Fruit fly (Drosophila melanogaster) whole organism, embryonic: ENCODE measurements around the gene RhoGAP19D.
A peak's percentile ranks its signal among the peaks of the same experiment; 100 is the strongest.

Source experiments
- Atf6 ChIP-seq: fragments of 200-800 bp; sonication (Bioruptor generic); IDR thresholded peaks from 2 replicates; pipeline ENCODE4 v1.3.6; 2022; ENCODE audit warnings: missing biosample characterization, missing genetic modification characterization
- Bteb2 ChIP-seq: fragments of 200-800 bp; sonication (Bioruptor generic); optimal IDR thresholded peaks from 2 replicates; lab custom pipeline; 2016; ENCODE audit warnings: missing biosample characterization, missing genetic modification characterization
- CG10147 ChIP-seq: fragments of 200-800 bp; sonication (Bioruptor generic); optimal IDR thresholded peaks from 2 replicates; lab custom pipeline; 2019; ENCODE audit warnings: missing biosample characterization, mild to moderate bottlenecking, missing genetic modification characterization, moderate library complexity
- CG10366 ChIP-seq: fragments of 200-800 bp; sonication (Bioruptor generic); IDR thresholded peaks from 2 replicates; pipeline ENCODE4 v1.3.6; 2022; ENCODE audit warnings: missing biosample characterization, missing genetic modification characterization
- CG10565 ChIP-seq: fragments of 200-800 bp; sonication (Bioruptor generic); optimal IDR thresholded peaks from 3 replicates; lab custom pipeline; 2016; ENCODE audit warnings: missing biosample characterization, mild to moderate bottlenecking, missing genetic modification characterization
- CG11504 ChIP-seq: fragments of 200-800 bp; sonication (Bioruptor generic); optimal IDR thresholded peaks from 3 replicates; lab custom pipeline; 2019; ENCODE audit warnings: missing biosample characterization, mild to moderate bottlenecking, missing genetic modification characterization, moderate library complexity
- CG11560 ChIP-seq: fragments of 200-800 bp; sonication (Bioruptor generic); IDR thresholded peaks from 3 replicates; pipeline ENCODE4 v1.3.6; 2022; ENCODE audit warnings: missing biosample characterization, missing genetic modification characterization
- CG13424 ChIP-seq: fragments of 200-800 bp; sonication (Bioruptor generic); optimal IDR thresholded peaks from 2 replicates; lab custom pipeline; 2019; ENCODE audit warnings: missing biosample characterization, mild to moderate bottlenecking, missing genetic modification characterization, moderate library complexity
- CG1602 ChIP-seq: fragments of 200-800 bp; sonication (Bioruptor generic); optimal IDR thresholded peaks from 3 replicates; lab custom pipeline; 2016; ENCODE audit warnings: missing biosample characterization, missing genetic modification characterization
- CG17361 ChIP-seq: fragments of 200-800 bp; sonication (Bioruptor generic); IDR thresholded peaks from 3 replicates; pipeline ENCODE4 v1.3.6; 2022; ENCODE audit warnings: missing biosample characterization, missing genetic modification characterization
- CG17385 ChIP-seq: fragments of 200-800 bp; sonication (Bioruptor generic); optimal IDR thresholded peaks from 3 replicates; lab custom pipeline; 2018; ENCODE audit warnings: missing biosample characterization, mild to moderate bottlenecking, missing genetic modification characterization
- CG18011 ChIP-seq: fragments of 200-800 bp; sonication (Bioruptor generic); optimal IDR thresholded peaks from 2 replicates; lab custom pipeline; 2017; ENCODE audit warnings: missing biosample characterization, missing genetic modification characterization, mild to moderate bottlenecking, moderate library complexity, missing genotype
- CG30431 ChIP-seq: fragments of 200-800 bp; sonication (Bioruptor generic); optimal IDR thresholded peaks from 2 replicates; lab custom pipeline; 2017; ENCODE audit warnings: missing biosample characterization, missing genetic modification characterization
- CG33557 ChIP-seq: fragments of 200-800 bp; sonication (Bioruptor generic); optimal IDR thresholded peaks from 2 replicates; lab custom pipeline; 2019; ENCODE audit warnings: missing biosample characterization, mild to moderate bottlenecking, missing genetic modification characterization, moderate library complexity
- CG34376 ChIP-seq: fragments of 200-800 bp; sonication (Bioruptor generic); optimal IDR thresholded peaks from 2 replicates; lab custom pipeline; 2018; ENCODE audit warnings: missing biosample characterization, mild to moderate bottlenecking, missing genetic modification characterization
- CG4707 ChIP-seq: fragments of 200-800 bp; sonication (Bioruptor generic); optimal IDR thresholded peaks from 2 replicates; lab custom pipeline; 2018; ENCODE audit warnings: missing biosample characterization, mild to moderate bottlenecking, missing genetic modification characterization, moderate library complexity
- CG7963 ChIP-seq: fragments of 200-800 bp; sonication (Bioruptor generic); IDR thresholded peaks from 3 replicates; pipeline ENCODE4 v1.3.6; 2022; ENCODE audit warnings: missing biosample characterization, missing genetic modification characterization; ENCODE audit not compliant: partially characterized antibody
- CG9437 ChIP-seq: fragments of 200-800 bp; sonication (Bioruptor generic); optimal IDR thresholded peaks from 2 replicates; lab custom pipeline; 2018; ENCODE audit warnings: missing biosample characterization, mild to moderate bottlenecking, missing genetic modification characterization
- Camta ChIP-seq: fragments of 200-800 bp; sonication (Bioruptor generic); optimal IDR thresholded peaks from 2 replicates; lab custom pipeline; 2016; ENCODE audit warnings: missing biosample characterization, missing genetic modification characterization
- Dfd ChIP-seq, 2 experiments: fragments of >200 bp; optimal IDR thresholded peaks; 2 replicates each; lab custom pipeline; 2017; ENCODE audit warnings: missing biosample characterization in 2 of 2, missing genetic modification characterization in 2 of 2
- Dp ChIP-seq: fragments of 200-800 bp; sonication (Bioruptor generic); optimal IDR thresholded peaks from 2 replicates; lab custom pipeline; 2018; ENCODE audit warnings: missing biosample characterization, mild to moderate bottlenecking, missing genetic modification characterization, moderate library complexity
- ERR ChIP-seq: fragments of 200-800 bp; sonication (Bioruptor generic); optimal IDR thresholded peaks from 2 replicates; lab custom pipeline; 2016; ENCODE audit warnings: missing biosample characterization, missing genetic modification characterization
- Eip74EF ChIP-seq, 2 experiments: fragments of 200-800 bp in 1 of 2; fragments of >200 bp in 1 of 2; sonication (Bioruptor generic) in 1 of 2; optimal IDR thresholded peaks; 2 replicates each; lab custom pipeline; 2017 to 2019; ENCODE audit warnings: missing biosample characterization in 2 of 2, missing genetic modification characterization in 2 of 2, mild to moderate bottlenecking in 1 of 2, moderate library complexity in 1 of 2
- GATAe ChIP-seq: fragments of 200-800 bp; sonication (Bioruptor generic); conservative IDR thresholded peaks from 2 replicates; pipeline ENCODE4 v1.3.6; 2022; ENCODE audit warnings: missing biosample characterization, missing genetic modification characterization
- H15 ChIP-seq: fragments of 200-800 bp; sonication (Bioruptor generic); IDR thresholded peaks from 3 replicates; pipeline ENCODE4 v1.3.6; 2022; ENCODE audit warnings: missing biosample characterization, missing genetic modification characterization
- Hand ChIP-seq: fragments of 200-800 bp; sonication (Bioruptor generic); optimal IDR thresholded peaks from 2 replicates; lab custom pipeline; 2017; ENCODE audit warnings: mild to moderate bottlenecking, missing biosample characterization, missing genetic modification reagents, missing genetic modification characterization
- NK7.1 ChIP-seq: fragments of 200-800 bp; sonication (Bioruptor generic); optimal IDR thresholded peaks from 3 replicates; lab custom pipeline; 2016; ENCODE audit warnings: missing biosample characterization, missing genetic modification characterization
- Opbp ChIP-seq: fragments of 200-800 bp; sonication (Bioruptor generic); IDR thresholded peaks from 3 replicates; pipeline ENCODE4 v1.3.6; 2022; ENCODE audit warnings: missing biosample characterization, missing genetic modification characterization; ENCODE audit not compliant: partially characterized antibody
- PHDP ChIP-seq: fragments of 200-800 bp; sonication (Bioruptor generic); optimal IDR thresholded peaks from 3 replicates; lab custom pipeline; 2018; ENCODE audit warnings: missing biosample characterization, mild to moderate bottlenecking, missing genetic modification characterization, moderate library complexity
- Poxn ChIP-seq: fragments of 200-800 bp; sonication (Bioruptor generic); IDR thresholded peaks from 2 replicates; pipeline ENCODE4 v1.3.6; 2022; ENCODE audit warnings: missing biosample characterization, missing genetic modification characterization
- Stat92E ChIP-seq, 3 experiments: fragments of >200 bp in 2 of 3; fragments of 200-800 bp in 1 of 3; sonication (Bioruptor generic) in 1 of 3; optimal IDR thresholded peaks; 2 replicates each; lab custom pipeline; 2017 to 2019; ENCODE audit warnings: missing biosample characterization in 3 of 3, missing genetic modification characterization in 3 of 3, mild to moderate bottlenecking in 1 of 3, moderate library complexity in 1 of 3
- abd-A ChIP-seq: fragments of 200-800 bp; sonication (Bioruptor generic); optimal IDR thresholded peaks from 3 replicates; lab custom pipeline; 2019; ENCODE audit warnings: missing biosample characterization, mild to moderate bottlenecking, missing genetic modification characterization, moderate library complexity
- ash1 ChIP-seq: fragments of 200-800 bp; sonication (Bioruptor generic); optimal IDR thresholded peaks from 2 replicates; lab custom pipeline; 2018; ENCODE audit warnings: missing biosample characterization, mild to moderate bottlenecking, missing genetic modification characterization
- cato ChIP-seq: fragments of 200-800 bp; sonication (Bioruptor generic); optimal IDR thresholded peaks from 2 replicates; lab custom pipeline; 2016; ENCODE audit warnings: missing biosample characterization, missing genetic modification characterization, borderline replicate concordance
- crc ChIP-seq: fragments of 200-800 bp; sonication (Bioruptor generic); optimal IDR thresholded peaks from 2 replicates; lab custom pipeline; 2016; ENCODE audit warnings: missing biosample characterization, missing genetic modification characterization
- croc ChIP-seq: fragments of 200-800 bp; sonication (Bioruptor generic); conservative IDR thresholded peaks from 3 replicates; pipeline ENCODE4 v1.3.6; 2022; ENCODE audit warnings: missing biosample characterization, missing genetic modification characterization
- danr ChIP-seq: fragments of 200-800 bp; sonication (Bioruptor generic); IDR thresholded peaks from 2 replicates; pipeline ENCODE4 v1.3.6; 2022; ENCODE audit warnings: missing biosample characterization, missing genetic modification characterization
- dmrt11E ChIP-seq: fragments of 200-800 bp; sonication (Bioruptor generic); optimal IDR thresholded peaks from 3 replicates; lab custom pipeline; 2018; ENCODE audit warnings: missing biosample characterization, mild to moderate bottlenecking, missing genetic modification characterization, moderate library complexity
- dysf ChIP-seq: fragments of 200-800 bp; sonication (Bioruptor generic); IDR thresholded peaks from 3 replicates; pipeline ENCODE4 v1.3.6; 2022; ENCODE audit warnings: missing biosample characterization, missing genetic modification characterization
- en ChIP-seq: fragments of 200-800 bp; sonication (Bioruptor generic); optimal IDR thresholded peaks from 2 replicates; lab custom pipeline; 2016; ENCODE audit warnings: missing biosample characterization, missing genetic modification characterization
- esg ChIP-seq: fragments of 200-800 bp; sonication (Bioruptor generic); conservative IDR thresholded peaks from 2 replicates; pipeline ENCODE4 v1.3.6; 2022; ENCODE audit warnings: missing biosample characterization, missing genetic modification characterization
- fd96Cb ChIP-seq: fragments of 200-800 bp; sonication (Bioruptor generic); optimal IDR thresholded peaks from 2 replicates; lab custom pipeline; 2018; ENCODE audit warnings: missing biosample characterization, mild to moderate bottlenecking, missing genetic modification characterization, moderate library complexity
- ftz-f1 ChIP-seq: fragments of 200-800 bp; sonication (Bioruptor generic); optimal IDR thresholded peaks from 2 replicates; lab custom pipeline; 2016; ENCODE audit warnings: missing biosample characterization, missing genetic modification characterization
- fu2 ChIP-seq: fragments of 200-800 bp; sonication (Bioruptor generic); optimal IDR thresholded peaks from 2 replicates; lab custom pipeline; 2016; ENCODE audit warnings: missing biosample characterization, missing genetic modification characterization
- grau ChIP-seq: fragments of 200-800 bp; optimal IDR thresholded peaks from 3 replicates; lab custom pipeline; 2019; ENCODE audit warnings: missing biosample characterization, mild to moderate bottlenecking, missing genetic modification characterization, moderate library complexity
- gro ChIP-seq: fragments of 200-800 bp; sonication (Bioruptor generic); optimal IDR thresholded peaks from 2 replicates; lab custom pipeline; 2016; ENCODE audit warnings: missing biosample characterization, missing genetic modification characterization
- ken ChIP-seq: fragments of 200-800 bp; sonication (Bioruptor generic); IDR thresholded peaks from 3 replicates; pipeline ENCODE4 v1.3.6; 2022; ENCODE audit warnings: missing biosample characterization, missing genetic modification characterization
- ro ChIP-seq: fragments of 200-800 bp; sonication (Bioruptor generic); IDR thresholded peaks from 2 replicates; pipeline ENCODE4 v1.3.6; 2022; ENCODE audit warnings: missing biosample characterization, missing genetic modification characterization
- sens-2 ChIP-seq: fragments of 200-800 bp; sonication (Bioruptor generic); IDR thresholded peaks from 2 replicates; pipeline ENCODE4 v1.3.6; 2022; ENCODE audit warnings: missing biosample characterization, missing genetic modification characterization
- wdn ChIP-seq: fragments of 200-800 bp; sonication (Bioruptor generic); IDR thresholded peaks from 2 replicates; pipeline ENCODE4 v1.3.6; 2022; ENCODE audit warnings: missing biosample characterization, missing genetic modification characterization

RhoGAP19D gene

dm6 chrX:20524754-20525236, 14.3 kb upstream of the RhoGAP19D start, which contains the start of gene Tak1 (continued):
- TF ChIP-seq CG7963, result peak; percentile 79
- no peak for TF ChIP-seq Hand (GFP tag; lab: Kevin White, UChicago)
- no peak for TF ChIP-seq abd-A (tag; lab: Kevin White, UChicago)
- TF ChIP-seq CG18011 (GFP tag; lab: Kevin White, UChicago), result no peak
- TF ChIP-seq dmrt11E (tag; lab: Kevin White, UChicago), result peak; percentile 40
- TF ChIP-seq CG17361, result peak; percentile 41; the same call in 2 of the 3 replicates
- no peak for TF ChIP-seq Eip74EF (GFP tag; optimal IDR thresholded peaks at IDR 0.05; lab: Kevin White, UChicago)
- peak; percentile 5 for TF ChIP-seq cato
- no peak for TF ChIP-seq CG4707 (GFP tag; lab: Kevin White, UChicago)
- TF ChIP-seq CG34376 (GFP tag; lab: Kevin White, UChicago), result peak; percentile 48
- peak; percentile 64; the same call in 2 of the 3 replicates for TF ChIP-seq Opbp (GFP tag; lab: Robert Waterston, UW)
- peak; percentile 48; the same call in 1 of the 3 replicates for TF ChIP-seq H15 (GFP tag; lab: Robert Waterston, UW)
- TF ChIP-seq Atf6 (GFP tag; lab: Robert Waterston, UW), result no peak
- no peak for TF ChIP-seq wdn (GFP tag; lab: Robert Waterston, UW)
- TF ChIP-seq CG10147, result no peak
- TF ChIP-seq CG10565 (GFP tag; lab: Kevin White, UChicago), result no peak
- TF ChIP-seq Dfd (GFP tag; optimal IDR thresholded peaks at IDR 0.05; lab: Kevin White, UChicago), result no peak
- no peak for TF ChIP-seq gro (GFP tag; lab: Kevin White, UChicago)
- TF ChIP-seq CG11504 (tag; lab: Kevin White, UChicago), result peak; percentile 58
- peak; percentile 64 for TF ChIP-seq grau (tag; lab: Kevin White, UChicago)
- TF ChIP-seq en (GFP tag; lab: Kevin White, UChicago), result peak; percentile 49
- TF ChIP-seq CG11560 (tag; lab: Robert Waterston, UW), result no peak
- TF ChIP-seq Poxn (GFP tag; lab: Robert Waterston, UW), result no peak
- TF ChIP-seq NK7.1 (GFP tag; lab: Kevin White, UChicago), result no peak
- no peak for TF ChIP-seq crc
- TF ChIP-seq Stat92E (GFP tag; optimal IDR thresholded peaks at IDR 0.05; lab: Kevin White, UChicago), result peak in 1 of 3 experiments; percentile 1
- TF ChIP-seq Dp (GFP tag; lab: Kevin White, UChicago), result peak; percentile 38
- no peak for TF ChIP-seq CG33557 (GFP tag; lab: Kevin White, UChicago)
- no peak for TF ChIP-seq Bteb2 (GFP tag; lab: Kevin White, UChicago)
- TF ChIP-seq fd96Cb, result peak; percentile 21
- TF ChIP-seq dysf (GFP tag; lab: Robert Waterston, UW), result peak; percentile 69; the same call in 2 of the 3 replicates
- no peak for TF ChIP-seq ro (GFP tag; lab: Robert Waterston, UW)
- TF ChIP-seq fu2 (GFP tag; lab: Kevin White, UChicago), result peak; percentile 2
- no peak for TF ChIP-seq CG17385 (GFP tag; lab: Kevin White, UChicago)
- no peak for TF ChIP-seq danr (GFP tag; lab: Robert Waterston, UW)
- TF ChIP-seq CG10366 (GFP tag; lab: Robert Waterston, UW), result peak; percentile 53; the same call in 1 of the 2 replicates
- TF ChIP-seq sens-2 (GFP tag; lab: Robert Waterston, UW), result no peak
- TF ChIP-seq esg (GFP tag; lab: Robert Waterston, UW), result 0 out of 2 replicates have a peak, but pooled peaks have one; percentile 10
- TF ChIP-seq ERR (GFP tag; lab: Kevin White, UChicago), result no peak
- peak; percentile 52 for TF ChIP-seq Camta (GFP tag; lab: Kevin White, UChicago)
- peak; percentile 43 for TF ChIP-seq PHDP (tag; lab: Kevin White, UChicago)
- TF ChIP-seq ash1 (GFP tag; lab: Kevin White, UChicago), result peak; percentile 10
- peak; percentile 58 for TF ChIP-seq CG1602 (GFP tag; lab: Kevin White, UChicago)
- TF ChIP-seq CG30431 (GFP tag; lab: Kevin White, UChicago), result peak; percentile 49
- TF ChIP-seq ken (GFP tag; lab: Robert Waterston, UW), result 0 out of 3 replicates have a peak, but pooled peaks have one; percentile 63
- TF ChIP-seq CG13424 (tag; lab: Kevin White, UChicago), result peak; percentile 14
- TF ChIP-seq CG9437 (GFP tag; lab: Kevin White, UChicago), result no peak
- peak; percentile 21 for TF ChIP-seq ftz-f1
- no peak for TF ChIP-seq GATAe
- peak; percentile 19; the same call in 1 of the 3 replicates for TF ChIP-seq croc
